Worm (Caenorhabditis elegans) whole organism, midembryonic: ENCODE data around the gene T13F3.8.

Experiments
- T22C8.4 ChIP-seq: fragments of 200-800 bp; sonication (Bioruptor generic); IDR thresholded peaks from 2 replicates; pipeline ENCODE4 v1.3.6; 2022; ENCODE audit warnings: missing genetic modification characterization, missing compliant biosample characterization
- cog-1 ChIP-seq: sonication (generic microtip); optimal IDR thresholded peaks from 2 replicates; lab custom pipeline; 2016; ENCODE audit warnings: missing genetic modification characterization, missing compliant biosample characterization
- flt-1 ChIP-seq: fragments of 200-800 bp; sonication (Bioruptor generic); IDR thresholded peaks from 2 replicates; pipeline ENCODE4 v1.3.6; 2022; ENCODE audit warnings: missing genetic modification characterization, missing compliant biosample characterization
- klf-2 ChIP-seq: fragments of 200-800 bp; sonication (Bioruptor generic); conservative IDR thresholded peaks from 2 replicates; pipeline ENCODE4 v1.3.6; 2022; ENCODE audit warnings: missing genetic modification reagents, missing genetic modification characterization, missing compliant biosample characterization
- med-1 ChIP-seq: sonication (generic microtip); optimal IDR thresholded peaks from 2 replicates; lab custom pipeline; 2017; ENCODE audit warnings: missing genetic modification characterization, mild to moderate bottlenecking, missing compliant biosample characterization, antibody characterized with exemption, missing genetic modification reagents; ENCODE audit not compliant: insufficient read depth
- ref-1 ChIP-seq: fragments of 200-800 bp; sonication (Bioruptor generic); conservative IDR thresholded peaks from 2 replicates; pipeline ENCODE4 v1.3.6; 2022; ENCODE audit warnings: missing genetic modification reagents, missing genetic modification characterization, missing compliant biosample characterization
- tab-1 ChIP-seq: fragments of 200-800 bp; sonication (Bioruptor generic); IDR thresholded peaks from 2 replicates; pipeline ENCODE4 v1.3.6; 2022; ENCODE audit warnings: missing genetic modification characterization, missing compliant biosample characterization
- ztf-23 ChIP-seq: fragments of 200-800 bp; sonication (Bioruptor generic); IDR thresholded peaks from 2 replicates; pipeline ENCODE4 v1.3.6; 2022; ENCODE audit warnings: missing genetic modification reagents, missing genetic modification characterization, missing compliant biosample characterization
- ztf-29 ChIP-seq: fragments of 200-800 bp; sonication (Bioruptor generic); IDR thresholded peaks from 2 replicates; pipeline ENCODE4 v1.3.6; 2022; ENCODE audit warnings: missing genetic modification reagents, missing genetic modification characterization, missing compliant biosample characterization

Gene T13F3.8

DNA sequence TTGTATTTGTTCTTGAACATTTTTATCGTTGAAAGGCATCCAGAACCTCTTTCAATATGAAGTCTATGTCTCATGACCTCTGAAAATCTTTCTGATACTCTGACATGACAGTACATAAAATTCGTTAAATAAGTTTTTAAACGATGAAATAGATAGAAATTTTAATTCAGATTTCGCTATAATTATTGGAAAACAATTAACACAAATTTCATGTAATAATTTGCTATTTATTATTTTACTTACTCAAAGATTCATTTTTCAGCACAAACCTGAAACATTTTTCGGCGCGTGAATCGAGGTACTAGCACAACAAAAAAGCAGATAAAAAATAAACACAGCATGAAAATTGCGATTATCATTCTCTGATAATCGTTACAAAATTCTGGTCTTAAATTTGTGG is 3.1 kb upstream of the T13F3.8 start, which contains the start of gene T13F3.4:
T13F3.4 (minus strand) TSS at position 101 of the 400 bp plus-strand sequence.
- no peak for TF ChIP-seq klf-2 (GFP tag; lab: Robert Waterston, UW)
- no peak for TF ChIP-seq tab-1 (GFP tag; lab: Robert Waterston, UW)
- TF ChIP-seq ztf-29 (GFP tag; lab: Robert Waterston, UW) = no peak
- no peak for TF ChIP-seq ztf-23 (GFP tag; lab: Robert Waterston, UW)
- TF ChIP-seq flt-1 (GFP tag; lab: Robert Waterston, UW) = no peak

DNA sequence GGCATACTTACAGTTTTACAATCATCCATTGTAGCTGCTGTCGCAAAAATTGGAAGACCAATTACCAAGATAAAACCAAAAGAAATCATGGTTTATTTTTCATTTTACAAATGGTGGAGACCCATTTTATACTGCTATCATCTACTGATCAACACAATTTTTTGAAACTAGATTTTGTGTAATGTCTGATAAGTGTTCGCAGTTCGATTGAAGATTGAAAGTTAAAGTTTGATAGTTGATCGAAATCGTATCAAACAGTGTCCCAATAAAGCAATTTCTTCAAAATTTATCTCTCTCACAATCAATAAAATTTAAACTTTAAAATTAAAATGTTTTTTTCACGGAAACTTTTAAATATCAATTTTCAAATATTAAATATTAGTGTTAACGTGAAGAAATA is 1.5 kb downstream of the T13F3.8 start, which contains the start of gene T13F3.6:
T13F3.6 (minus strand) TSS at position 101 of the 400 bp plus-strand sequence.
- TF ChIP-seq T22C8.4 (no peak), cog-1 (no peak), ztf-29 (GFP tag; lab: Robert Waterston, UW) (no peak), ztf-23 (GFP tag; lab: Robert Waterston, UW) (no peak), ref-1 (GFP tag; lab: Robert Waterston, UW) (no peak), klf-2 (GFP tag; lab: Robert Waterston, UW) (no peak), flt-1 (GFP tag; lab: Robert Waterston, UW) (no peak), tab-1 (GFP tag; lab: Robert Waterston, UW) (no peak), med-1 (GFP tag; lab: Kevin White, UChicago) (no peak)

DNA sequence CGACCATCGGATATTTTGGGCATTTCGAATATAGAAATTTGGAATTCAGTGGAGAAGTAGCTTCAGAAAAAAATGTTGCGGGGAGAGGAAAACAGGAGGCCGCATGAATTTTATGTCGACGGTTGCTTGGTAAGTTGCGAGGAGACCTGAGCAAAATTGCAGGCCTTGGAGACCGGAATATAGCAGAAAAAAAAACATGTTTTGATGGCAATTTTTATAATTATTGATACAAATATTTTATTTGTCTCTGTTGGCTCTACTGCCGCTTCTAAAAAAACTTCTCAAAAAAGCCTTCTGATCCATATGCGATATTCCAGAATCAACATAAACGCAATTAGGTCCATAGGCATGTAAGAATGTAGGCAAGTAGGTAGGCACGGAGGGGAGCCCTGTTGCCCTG is 5.7 kb downstream of the T13F3.8 start, which contains the start of gene pacl-1:
pacl-1 (minus strand) TSS at position 101 of the 400 bp plus-strand sequence.
- no peak for TF ChIP-seq klf-2 (GFP tag; lab: Robert Waterston, UW)
- no peak for TF ChIP-seq flt-1 (GFP tag; lab: Robert Waterston, UW)
- TF ChIP-seq T22C8.4 = no peak
- TF ChIP-seq ztf-23 (GFP tag; lab: Robert Waterston, UW) = no peak
- no peak for TF ChIP-seq ztf-29 (GFP tag; lab: Robert Waterston, UW)
- TF ChIP-seq med-1 (GFP tag; lab: Kevin White, UChicago) = no peak
- TF ChIP-seq cog-1 = no peak
- no peak for TF ChIP-seq tab-1 (GFP tag; lab: Robert Waterston, UW)
- TF ChIP-seq ref-1 (GFP tag; lab: Robert Waterston, UW) = no peak

DNA sequence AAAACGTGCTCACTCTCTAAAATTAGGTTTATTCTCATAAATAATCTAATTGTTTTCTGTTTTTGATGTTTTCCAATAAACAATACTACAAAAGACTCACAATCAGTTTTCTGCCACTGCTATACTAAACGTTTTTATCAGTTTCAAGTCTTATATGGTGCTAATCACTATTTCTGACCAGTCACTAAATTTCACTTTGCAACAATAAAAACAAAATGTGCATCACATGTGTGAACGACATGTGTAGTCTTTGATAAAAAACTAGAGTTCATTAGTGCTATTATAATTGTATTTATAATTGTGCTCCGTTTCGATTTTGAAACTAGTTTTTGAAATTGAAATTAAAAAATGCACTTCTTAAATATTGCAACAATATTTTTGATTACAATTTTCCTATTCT is 8.3 kb downstream of the T13F3.8 start, which contains the start of gene cyp-37B1:
cyp-37B1 (plus strand) TSS at position 199 of the 400 bp plus-strand sequence.
- TF ChIP-seq flt-1 (GFP tag; lab: Robert Waterston, UW) = no peak
- TF ChIP-seq klf-2 (GFP tag; lab: Robert Waterston, UW) = no peak
- TF ChIP-seq med-1 (GFP tag; lab: Kevin White, UChicago) = no peak
- no peak for TF ChIP-seq ref-1 (GFP tag; lab: Robert Waterston, UW)
- TF ChIP-seq ztf-29 (GFP tag; lab: Robert Waterston, UW) = no peak
- no peak for TF ChIP-seq ztf-23 (GFP tag; lab: Robert Waterston, UW)
- no peak for TF ChIP-seq tab-1 (GFP tag; lab: Robert Waterston, UW)
- no peak for TF ChIP-seq T22C8.4

DNA sequence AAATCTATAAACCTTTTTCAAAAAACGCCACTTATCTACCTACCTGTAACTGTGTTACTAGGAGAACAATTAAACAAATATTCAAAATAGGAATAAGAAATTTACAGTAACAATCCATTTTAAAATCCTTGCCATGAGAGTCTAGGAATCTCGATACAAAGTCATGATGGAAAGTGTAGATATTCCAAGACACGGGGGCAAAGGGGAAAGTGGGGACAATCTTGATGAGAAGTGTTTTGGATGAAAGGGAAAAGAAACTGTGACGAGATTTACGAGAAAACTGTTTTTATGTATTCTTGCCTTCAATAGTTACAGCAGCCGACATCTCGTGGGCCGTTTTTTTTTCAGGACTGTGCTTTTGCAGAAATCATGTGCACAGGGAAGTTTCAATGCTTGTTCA is 12.5 kb downstream of the T13F3.8 start, which contains the start of gene F28G4.2:
F28G4.2 (minus strand) TSS at position 175 of the 400 bp plus-strand sequence.
- TF ChIP-seq tab-1 (GFP tag; lab: Robert Waterston, UW) (no peak), ztf-29 (GFP tag; lab: Robert Waterston, UW) (no peak), klf-2 (GFP tag; lab: Robert Waterston, UW) (no peak), cog-1 (no peak), med-1 (GFP tag; lab: Kevin White, UChicago) (no peak), ref-1 (GFP tag; lab: Robert Waterston, UW) (no peak), flt-1 (GFP tag; lab: Robert Waterston, UW) (no peak), T22C8.4 (no peak), ztf-23 (GFP tag; lab: Robert Waterston, UW) (no peak)

DNA sequence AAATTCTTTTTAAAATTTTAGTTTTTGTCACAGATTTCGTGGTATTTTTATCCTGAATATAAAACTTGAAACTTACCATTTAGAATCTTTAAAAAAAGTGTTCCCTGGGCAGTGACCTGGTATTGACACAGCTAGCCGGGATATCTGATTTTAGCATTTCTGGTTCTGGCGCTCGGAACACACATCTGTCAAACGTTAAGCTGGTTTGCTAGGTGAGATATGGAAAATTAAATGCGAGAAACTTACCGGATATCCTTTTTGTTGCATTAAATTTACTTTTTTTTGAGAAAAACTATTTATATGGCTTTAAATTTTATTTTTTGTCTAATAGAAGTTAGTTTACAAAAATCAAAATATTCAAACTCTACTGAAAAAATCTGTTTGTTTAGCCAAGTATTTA is 16.2 kb downstream of the T13F3.8 start, which contains the start of gene F28G4.4:
F28G4.4 (minus strand) TSS at position 101 of the 400 bp plus-strand sequence.
- TF ChIP-seq ref-1 (GFP tag; lab: Robert Waterston, UW) (no peak), ztf-23 (GFP tag; lab: Robert Waterston, UW) (no peak), cog-1 (no peak), klf-2 (GFP tag; lab: Robert Waterston, UW) (no peak), T22C8.4 (no peak), tab-1 (GFP tag; lab: Robert Waterston, UW) (no peak), med-1 (GFP tag; lab: Kevin White, UChicago) (no peak), flt-1 (GFP tag; lab: Robert Waterston, UW) (no peak), ztf-29 (GFP tag; lab: Robert Waterston, UW) (no peak)

DNA sequence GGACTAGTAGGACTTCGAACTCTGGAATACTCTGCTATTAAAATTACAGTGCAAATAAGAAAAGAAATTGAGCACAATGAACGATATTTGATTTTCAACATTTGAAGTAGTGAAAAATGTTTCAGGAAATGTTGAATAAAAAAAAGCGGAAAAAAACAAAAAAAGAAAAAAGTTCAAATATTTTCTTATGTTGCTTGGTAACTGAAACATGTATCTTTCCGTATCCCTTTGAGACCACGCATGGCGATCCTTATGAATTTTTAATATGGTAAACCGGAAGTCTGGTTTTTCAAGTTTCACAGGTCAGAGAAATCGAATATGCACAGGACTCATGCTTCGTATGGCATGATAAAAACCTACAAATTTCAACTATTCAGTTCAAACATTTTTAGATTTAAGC is 18.0 kb downstream of the T13F3.8 start, which contains the start of gene F28G4.3:
F28G4.3 (minus strand) TSS at position 101 of the 400 bp plus-strand sequence.
- no peak for TF ChIP-seq klf-2 (GFP tag; lab: Robert Waterston, UW)
- no peak for TF ChIP-seq ztf-23 (GFP tag; lab: Robert Waterston, UW)
- TF ChIP-seq ref-1 (GFP tag; lab: Robert Waterston, UW) = no peak
- no peak for TF ChIP-seq med-1 (GFP tag; lab: Kevin White, UChicago)
- no peak for TF ChIP-seq flt-1 (GFP tag; lab: Robert Waterston, UW)
- TF ChIP-seq T22C8.4 = no peak

DNA sequence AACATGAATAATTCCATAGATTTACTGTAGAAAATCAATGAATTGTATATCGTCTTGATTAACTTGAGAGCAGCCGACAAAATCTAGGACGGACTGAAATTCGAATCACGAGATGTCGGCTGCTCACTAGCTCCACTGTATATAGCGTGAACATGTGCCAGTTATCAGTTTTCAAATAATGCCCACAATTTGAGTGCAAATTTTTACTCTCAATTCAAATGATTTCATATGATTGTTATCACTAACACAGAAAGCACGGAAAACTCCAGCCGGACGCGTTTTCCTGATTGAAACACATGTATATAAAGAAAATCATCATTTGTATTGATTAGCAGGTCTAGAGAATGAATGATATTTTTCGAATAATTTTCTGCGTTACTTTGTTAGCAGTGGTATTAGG is 22.8 kb downstream of the T13F3.8 start, which contains the start of gene oac-5:
oac-5 (plus strand) TSS at position 301 of the 400 bp plus-strand sequence.
- TF ChIP-seq ztf-29 (GFP tag; lab: Robert Waterston, UW) = no peak
- TF ChIP-seq ref-1 (GFP tag; lab: Robert Waterston, UW) = no peak
- no peak for TF ChIP-seq flt-1 (GFP tag; lab: Robert Waterston, UW)
- TF ChIP-seq med-1 (GFP tag; lab: Kevin White, UChicago) = no peak
- no peak for TF ChIP-seq cog-1
- TF ChIP-seq klf-2 (GFP tag; lab: Robert Waterston, UW) = no peak
- no peak for TF ChIP-seq T22C8.4
- TF ChIP-seq ztf-23 (GFP tag; lab: Robert Waterston, UW) = no peak
- TF ChIP-seq tab-1 (GFP tag; lab: Robert Waterston, UW) = no peak

DNA sequence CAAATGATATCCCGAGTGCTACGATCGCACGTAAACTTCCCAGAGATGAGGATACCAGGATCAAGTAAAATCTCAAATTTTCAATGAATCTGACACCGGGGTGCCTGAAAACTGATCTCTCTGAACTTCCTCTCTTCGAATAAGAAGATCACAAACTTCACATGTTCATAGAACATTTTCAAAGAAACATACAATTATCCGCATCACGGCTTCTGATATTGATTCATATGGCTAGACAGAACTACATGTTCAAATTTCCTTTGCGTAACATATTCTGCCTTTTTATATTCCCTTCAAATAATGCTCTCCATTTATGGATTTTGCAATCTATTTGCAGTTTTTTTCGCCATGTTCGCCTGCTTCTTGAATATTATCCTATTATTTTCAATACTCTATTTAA is 27.5 kb downstream of the T13F3.8 start, which contains the start of gene srbc-83:
srbc-83 (plus strand) TSS at position 301 of the 400 bp plus-strand sequence.
- TF ChIP-seq flt-1 (GFP tag; lab: Robert Waterston, UW) = no peak
- TF ChIP-seq med-1 (GFP tag; lab: Kevin White, UChicago) = no peak
- TF ChIP-seq klf-2 (GFP tag; lab: Robert Waterston, UW) = no peak
- TF ChIP-seq ztf-23 (GFP tag; lab: Robert Waterston, UW) = no peak
- TF ChIP-seq tab-1 (GFP tag; lab: Robert Waterston, UW) = no peak
- TF ChIP-seq ref-1 (GFP tag; lab: Robert Waterston, UW) = no peak
- no peak for TF ChIP-seq ztf-29 (GFP tag; lab: Robert Waterston, UW)
- no peak for TF ChIP-seq cog-1
- TF ChIP-seq T22C8.4 = no peak
